Worm (Caenorhabditis elegans) whole organism, L4/young adult: ENCODE measurements around the gene K01D12.8.

ENCODE experiments used
- W03F9.2 ChIP-seq: fragments of 150-350 bp; optimal IDR thresholded peaks from 2 replicates; lab custom pipeline; 2014; ENCODE audit warnings: missing biosample characterization, missing genetic modification characterization
- him-1 ChIP-seq: sonication (generic microtip); optimal IDR thresholded peaks from 2 replicates; lab custom pipeline; 2016; ENCODE audit warnings: missing genotype, missing genetic modification reagents, missing genetic modification characterization, missing compliant biosample characterization

- TF ChIP-seq him-1 (tag; lab: Kevin White, UChicago): no peak
- no peak for TF ChIP-seq W03F9.2
Observed at ce11 chrV:12420843-12421242, 18.4 kb downstream of the K01D12.8 start, which contains the start of gene C54D10.4.
